Worm (Caenorhabditis elegans) whole organism, young adult: ENCODE results near the gene B0252.5.

Experiments used
- B0336.3 ChIP-seq: fragments of 200-800 bp; sonication (Bioruptor generic); IDR thresholded peaks from 2 replicates; pipeline ENCODE4 v1.3.6; 2022; ENCODE audit warnings: missing genetic modification characterization, missing compliant biosample characterization
- C06A6.2 ChIP-seq: fragments of 200-800 bp; sonication (Bioruptor generic); conservative IDR thresholded peaks from 2 replicates; pipeline ENCODE4 v1.3.6; 2022; ENCODE audit warnings: missing genetic modification characterization, missing compliant biosample characterization
- snpc-4 ChIP-seq, 5 experiments: fragments of 150-350 bp in 1 of 5; sonication (generic microtip) in 4 of 5; optimal IDR thresholded peaks; 2 replicates each; lab custom pipeline; 2014 to 2018; ENCODE audit warnings: missing genetic modification characterization in 5 of 5, missing biosample characterization in 3 of 5, antibody characterized with exemption in 2 of 5, mild to moderate bottlenecking in 2 of 5, missing compliant biosample characterization in 2 of 5, missing genotype in 2 of 5, moderate library complexity in 2 of 5, missing genetic modification reagents in 1 of 5
- tbp1 ChIP-seq: fragments of 200-800 bp; sonication (Bioruptor generic); optimal IDR thresholded peaks from 2 replicates; lab custom pipeline; 2018; ENCODE audit warnings: mild to moderate bottlenecking, missing genetic modification characterization, missing compliant biosample characterization
- unc-62 ChIP-seq: fragments of 150-350 bp; optimal IDR thresholded peaks from 2 replicates; lab custom pipeline; 2014; ENCODE audit warnings: missing biosample characterization, missing genetic modification reagents, missing genetic modification characterization

ce11 chrII:6939873-6940272 lies 21.2 kb upstream of the B0252.5 start:
- no peak for TF ChIP-seq B0336.3 (GFP tag; lab: Robert Waterston, UW)
- no peak for TF ChIP-seq snpc-4 (GFP tag; optimal IDR thresholded peaks at IDR 0.05; lab: Kevin White, UChicago)
- no peak for TF ChIP-seq snpc-4 (tag; optimal IDR thresholded peaks at IDR 0.05; lab: Kevin White, UChicago)
- TF ChIP-seq unc-62: no peak
- no peak for TF ChIP-seq C06A6.2
- TF ChIP-seq tbp1 (GFP tag; lab: Kevin White, UChicago): no peak
